Worm (Caenorhabditis elegans): ENCODE data around the gene C49F8.14.

The C49F8.14 gene

DNA sequence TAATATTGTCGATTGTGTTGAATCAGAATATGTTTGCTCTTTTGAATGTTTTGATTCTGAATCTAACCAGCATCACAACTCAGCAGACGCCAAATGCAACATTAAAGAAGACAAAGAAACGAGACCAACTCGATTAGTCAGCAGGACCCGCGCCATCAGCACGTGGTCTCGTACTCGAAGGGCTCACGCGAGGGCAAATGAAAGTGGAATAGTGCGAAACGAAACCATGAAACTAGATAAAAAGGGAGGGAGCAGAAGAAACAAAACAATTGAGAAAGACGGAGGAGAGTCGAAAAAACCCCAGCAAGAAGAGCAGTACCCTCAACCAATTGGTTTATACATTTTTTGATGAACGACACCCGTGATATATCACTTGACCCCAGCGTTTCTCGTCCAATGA is 39.7 kb downstream of the C49F8.14 start:
- TF ChIP-seq him-1 (tag; optimal IDR thresholded peaks at IDR 0.05), result no peak
- TF ChIP-seq W03F9.2 (tag; optimal IDR thresholded peaks at IDR 0.05), result no peak
- no peak for TF ChIP-seq dao-5 (tag; optimal IDR thresholded peaks at IDR 0.05)

DNA sequence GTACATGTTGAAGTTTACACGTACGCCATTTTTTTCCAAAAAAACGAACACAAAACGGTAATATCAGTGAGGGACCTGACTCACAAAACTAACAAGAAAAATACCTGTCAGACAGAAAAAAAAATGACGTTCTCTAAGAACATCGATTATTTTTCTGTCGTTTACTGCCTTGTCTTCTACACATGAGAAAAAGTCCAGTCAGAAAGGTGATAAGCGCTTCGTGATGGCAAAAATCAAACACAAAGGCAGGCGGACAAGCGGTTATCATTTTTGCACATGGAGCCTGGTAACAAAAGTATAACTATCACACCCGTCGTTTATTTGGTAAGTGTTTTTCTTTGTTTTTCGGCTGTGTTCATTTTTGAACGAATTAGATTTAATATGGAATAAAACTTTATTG is 42.9 kb downstream of the C49F8.14 start, which contains the start of gene F46G10.4:
F46G10.4 (plus strand) TSS at position 212 of the 400 bp plus-strand sequence.
- TF ChIP-seq W03F9.2 (tag; optimal IDR thresholded peaks at IDR 0.05), result peak; percentile 13
- no peak for TF ChIP-seq dao-5 (tag; optimal IDR thresholded peaks at IDR 0.05)

DNA sequence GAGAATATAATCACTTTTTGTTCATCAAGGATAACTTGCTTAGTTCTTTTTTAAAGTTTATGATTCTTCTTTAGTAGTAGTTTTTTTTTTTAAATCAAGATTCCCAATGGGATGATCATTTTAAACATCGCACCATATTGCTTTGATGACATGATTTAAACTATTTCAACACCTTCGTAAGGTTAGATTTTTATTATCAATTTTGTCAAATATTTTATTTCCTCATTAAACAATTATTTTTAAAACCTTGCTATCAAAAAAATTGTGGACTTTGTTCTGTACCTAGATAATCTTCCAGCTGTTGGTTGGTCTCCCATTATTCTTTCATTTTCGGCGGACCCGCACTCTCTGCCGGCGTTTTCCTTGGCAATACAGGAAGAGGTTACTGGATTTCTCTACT is 45.4 kb downstream of the C49F8.14 start, which contains the start of gene sir-2.3:
sir-2.3 (plus strand) TSS at position 301 of the 400 bp plus-strand sequence.
- TF ChIP-seq W03F9.2 (tag; optimal IDR thresholded peaks at IDR 0.05), result no peak
- no peak for TF ChIP-seq him-1 (tag; optimal IDR thresholded peaks at IDR 0.05)

DNA sequence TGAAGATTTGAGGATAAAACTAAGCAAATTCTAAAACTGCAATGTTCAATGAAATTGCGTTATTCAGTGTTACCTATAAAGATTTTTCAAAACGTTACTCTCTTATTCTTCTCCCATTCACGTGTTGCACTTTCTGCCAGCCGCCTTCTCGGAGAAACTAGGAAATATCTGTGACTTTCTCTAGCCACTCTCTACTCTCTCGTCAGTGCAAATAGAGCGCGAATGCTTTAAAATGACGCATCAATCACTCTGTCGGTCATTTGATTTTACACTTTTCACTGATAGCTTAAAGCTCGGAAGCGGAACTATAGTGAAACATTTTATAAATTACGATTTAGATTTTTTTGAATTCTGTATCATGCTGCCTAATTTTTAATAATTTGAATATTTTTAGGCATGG is 47.9 kb downstream of the C49F8.14 start:
- TF ChIP-seq him-1 (tag; optimal IDR thresholded peaks at IDR 0.05) (no peak), dao-5 (tag; optimal IDR thresholded peaks at IDR 0.05) (no peak), W03F9.2 (tag; optimal IDR thresholded peaks at IDR 0.05) (peak; percentile 63)

DNA sequence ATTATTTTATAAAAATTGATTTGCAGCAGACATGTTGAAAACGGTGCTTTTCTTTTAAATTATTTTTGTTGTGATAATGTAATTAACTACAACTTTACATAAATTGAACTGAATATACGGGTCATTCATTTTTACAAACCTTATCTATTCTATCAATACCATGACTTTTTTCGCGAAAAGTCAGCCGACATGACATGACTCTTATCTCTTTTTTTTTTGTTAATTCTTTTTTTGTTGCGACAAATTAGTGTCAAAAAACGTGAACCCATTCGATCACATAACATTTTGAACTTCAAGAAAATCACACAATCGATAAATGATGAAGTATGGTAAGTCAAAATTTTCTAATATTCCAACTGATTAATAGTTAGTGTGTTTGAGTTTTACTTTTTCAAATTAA is 48.7 kb downstream of the C49F8.14 start, which contains the start of gene sir-2.2:
sir-2.2 (plus strand) TSS at position 34 of the 400 bp plus-strand sequence.
- TF ChIP-seq W03F9.2 (tag; optimal IDR thresholded peaks at IDR 0.05), result no peak
- TF ChIP-seq dao-5 (tag; optimal IDR thresholded peaks at IDR 0.05), result no peak
- no peak for TF ChIP-seq him-1 (tag; optimal IDR thresholded peaks at IDR 0.05)
